Fruit fly (Drosophila melanogaster) whole organism, pupa: ENCODE results near the gene Lsd-2.
A peak's percentile ranks its signal among the peaks of the same experiment; 100 is the strongest.

Experiments
- CG10348 ChIP-seq: fragments of 200-800 bp; sonication (Bioruptor generic); IDR thresholded peaks from 2 replicates; pipeline ENCODE4 v1.3.6; 2022; ENCODE audit warnings: missing biosample characterization, missing genetic modification characterization
- CG12605 ChIP-seq: fragments of 200-800 bp; sonication (Bioruptor generic); IDR thresholded peaks from 2 replicates; pipeline ENCODE4 v1.3.6; 2022; ENCODE audit warnings: missing biosample characterization, missing genetic modification characterization
- CG13204 ChIP-seq: fragments of 200-800 bp; sonication (Bioruptor generic); optimal IDR thresholded peaks from 2 replicates; lab custom pipeline; 2018; ENCODE audit warnings: missing biosample characterization, mild to moderate bottlenecking, missing genetic modification characterization, moderate library complexity
- CG14655 ChIP-seq: fragments of 200-800 bp; sonication (Bioruptor generic); optimal IDR thresholded peaks from 3 replicates; lab custom pipeline; 2017; ENCODE audit warnings: mild to moderate bottlenecking, missing biosample characterization, missing genetic modification reagents, missing genetic modification characterization
- CG15710 ChIP-seq: fragments of 200-800 bp; sonication (Bioruptor generic); optimal IDR thresholded peaks from 2 replicates; lab custom pipeline; 2018; ENCODE audit warnings: missing biosample characterization, mild to moderate bottlenecking, missing genetic modification characterization, moderate library complexity
- CG17806 ChIP-seq: fragments of 200-800 bp; sonication (Bioruptor generic); optimal IDR thresholded peaks from 2 replicates; lab custom pipeline; 2018; ENCODE audit warnings: missing biosample characterization, mild to moderate bottlenecking, missing genetic modification characterization, moderate library complexity
- CG32121 ChIP-seq: fragments of 200-800 bp; sonication (Bioruptor generic); IDR thresholded peaks from 2 replicates; pipeline ENCODE4 v1.3.6; 2022; ENCODE audit warnings: missing biosample characterization, missing genetic modification characterization
- CG34367 ChIP-seq: fragments of 200-800 bp; sonication (Bioruptor generic); optimal IDR thresholded peaks from 2 replicates; lab custom pipeline; 2018; ENCODE audit warnings: missing biosample characterization, mild to moderate bottlenecking, missing genetic modification characterization
- CG4496 ChIP-seq: fragments of 200-800 bp; sonication (Bioruptor generic); IDR thresholded peaks from 3 replicates; pipeline ENCODE4 v1.3.6; 2022; ENCODE audit warnings: missing biosample characterization, missing genetic modification characterization
- CG8159 ChIP-seq: fragments of 200-800 bp; sonication (Bioruptor generic); optimal IDR thresholded peaks from 3 replicates; lab custom pipeline; 2018; ENCODE audit warnings: missing biosample characterization, mild to moderate bottlenecking, missing genetic modification characterization, moderate library complexity
- CG8301 ChIP-seq: fragments of 200-800 bp; sonication (Bioruptor generic); optimal IDR thresholded peaks from 2 replicates; lab custom pipeline; 2018; ENCODE audit warnings: missing biosample characterization, mild to moderate bottlenecking, missing genetic modification characterization
- CG9948 ChIP-seq: fragments of 200-800 bp; sonication (Bioruptor generic); optimal IDR thresholded peaks from 2 replicates; lab custom pipeline; 2018; ENCODE audit warnings: missing biosample characterization, mild to moderate bottlenecking, missing genetic modification characterization, moderate library complexity
- D1 ChIP-seq: fragments of 200-800 bp; sonication (Bioruptor generic); optimal IDR thresholded peaks from 2 replicates; lab custom pipeline; 2018; ENCODE audit warnings: missing biosample characterization, mild to moderate bottlenecking, missing genetic modification characterization, moderate library complexity
- EcR ChIP-seq: fragments of 200-800 bp; sonication (Bioruptor generic); optimal IDR thresholded peaks from 3 replicates; lab custom pipeline; 2019; ENCODE audit warnings: missing biosample characterization, missing genetic modification characterization, mild to moderate bottlenecking, moderate library complexity, missing genetic modification reagents
- Ets98B ChIP-seq: fragments of 200-800 bp; sonication (Bioruptor generic); IDR thresholded peaks from 2 replicates; pipeline ENCODE4 v1.3.6; 2022; ENCODE audit warnings: missing biosample characterization, missing genetic modification characterization
- Pif1A ChIP-seq: fragments of 200-800 bp; sonication (Bioruptor generic); optimal IDR thresholded peaks from 3 replicates; lab custom pipeline; 2016; ENCODE audit warnings: missing biosample characterization, missing genetic modification characterization
- Pif1B ChIP-seq: fragments of 200-800 bp; sonication (Bioruptor generic); optimal IDR thresholded peaks from 3 replicates; lab custom pipeline; 2016; ENCODE audit warnings: missing biosample characterization, missing genetic modification characterization
- Snoo ChIP-seq: fragments of 200-800 bp; sonication (Bioruptor generic); optimal IDR thresholded peaks from 3 replicates; lab custom pipeline; 2017; ENCODE audit warnings: missing biosample characterization, mild to moderate bottlenecking, missing genetic modification characterization, inconsistent platforms
- fd96Ca ChIP-seq: fragments of 200-800 bp; sonication (Bioruptor generic); IDR thresholded peaks from 3 replicates; pipeline ENCODE4 v1.3.6; 2022; ENCODE audit warnings: missing biosample characterization, missing genetic modification characterization
- gl ChIP-seq: fragments of 200-800 bp; sonication (Bioruptor generic); optimal IDR thresholded peaks from 2 replicates; lab custom pipeline; 2018; ENCODE audit warnings: missing biosample characterization, mild to moderate bottlenecking, missing genetic modification characterization
- rn ChIP-seq: fragments of 200-800 bp; sonication (Bioruptor generic); IDR thresholded peaks from 2 replicates; pipeline ENCODE4 v1.3.6; 2022; ENCODE audit warnings: missing biosample characterization, missing genetic modification characterization

The Lsd-2 gene

dm6 chrX:15078394-15078793, 2.4 kb upstream of the Lsd-2 start:
- no peak for TF ChIP-seq CG4496 (GFP tag; lab: Robert Waterston, UW)
- TF ChIP-seq CG8159 = peak; percentile 11
- TF ChIP-seq gl (tag; lab: Kevin White, UChicago) = peak; percentile 46
- TF ChIP-seq CG12605 (GFP tag; lab: Robert Waterston, UW) = peak; percentile 12; the same call in 1 of the 2 replicates

DNA sequence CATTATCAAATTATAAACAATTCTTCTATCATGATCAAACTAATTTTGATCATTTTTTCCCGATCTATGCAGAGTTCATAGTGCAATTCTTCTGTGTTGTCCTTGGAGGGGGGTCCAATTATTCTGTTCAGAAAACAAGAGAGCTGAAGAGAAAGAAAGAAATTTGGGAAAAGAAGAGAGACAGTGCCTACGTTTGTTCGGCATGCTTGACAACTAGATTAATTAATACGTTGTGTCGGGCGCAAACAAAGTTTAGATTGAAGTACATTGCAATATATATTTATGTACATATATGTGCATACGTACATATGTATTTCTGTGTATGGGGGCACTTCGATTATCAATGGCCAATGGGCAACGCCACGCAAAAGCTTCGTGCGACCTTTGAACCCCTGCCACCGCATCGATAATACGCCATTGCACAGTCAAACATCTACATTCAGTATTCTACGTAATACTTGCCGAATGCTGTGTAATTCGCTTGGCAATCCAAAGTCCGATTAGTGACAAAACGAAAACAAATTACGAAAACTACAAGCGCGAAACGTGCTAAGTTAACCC, 1.6 kb upstream of the Lsd-2 start:
- no peak for TF ChIP-seq EcR (GFP tag; lab: Kevin White, UChicago)
- peak; percentile 29 for TF ChIP-seq gl (tag; lab: Kevin White, UChicago)
- TF ChIP-seq CG10348 = no peak
- TF ChIP-seq CG4496 (GFP tag; lab: Robert Waterston, UW) = no peak
- TF ChIP-seq CG12605 (GFP tag; lab: Robert Waterston, UW) = peak; percentile 26; the same call in 1 of the 2 replicates
- peak; percentile 26; the same call in 1 of the 2 replicates for TF ChIP-seq Ets98B (GFP tag; lab: Robert Waterston, UW)
- TF ChIP-seq CG34367 (tag; lab: Kevin White, UChicago) = no peak
- no peak for TF ChIP-seq fd96Ca (GFP tag; lab: Robert Waterston, UW)

DNA sequence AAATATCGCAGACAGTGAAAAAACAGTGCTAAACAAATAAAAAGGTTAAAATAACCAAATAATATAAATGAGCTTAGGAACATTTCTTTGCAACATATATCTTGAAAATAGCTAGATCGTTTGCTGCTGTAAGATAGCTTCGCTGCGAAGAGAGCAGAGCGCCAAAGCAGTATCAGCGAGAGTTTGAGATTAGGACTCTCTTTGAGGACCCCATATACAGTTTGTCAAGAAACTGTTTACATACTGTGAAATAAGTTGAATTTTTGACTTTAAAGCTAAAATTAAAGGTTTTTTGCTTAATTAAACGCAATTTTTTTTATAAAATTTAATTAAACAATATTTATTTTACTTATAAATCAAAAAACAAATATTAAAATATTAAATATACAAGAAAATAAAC, 586 bp upstream of the Lsd-2 start:
- no peak for TF ChIP-seq gl (tag; lab: Kevin White, UChicago)
- TF ChIP-seq CG14655 (GFP tag; lab: Kevin White, UChicago) = no peak
- no peak for TF ChIP-seq CG10348
- TF ChIP-seq CG8159 = no peak
- no peak for TF ChIP-seq CG32121 (GFP tag; lab: Robert Waterston, UW)
- TF ChIP-seq rn (GFP tag; lab: Robert Waterston, UW) = no peak
- no peak for TF ChIP-seq Ets98B (GFP tag; lab: Robert Waterston, UW)
- TF ChIP-seq D1 (tag; lab: Kevin White, UChicago) = no peak
- no peak for TF ChIP-seq CG8301 (tag; lab: Kevin White, UChicago)
- TF ChIP-seq CG4496 (GFP tag; lab: Robert Waterston, UW) = no peak

- TF ChIP-seq EcR (GFP tag; lab: Kevin White, UChicago) = peak; percentile 76
- TF ChIP-seq CG10348 = no peak
- no peak for TF ChIP-seq CG15710 (tag; lab: Kevin White, UChicago)
- TF ChIP-seq CG34367 (tag; lab: Kevin White, UChicago) = no peak
- no peak for TF ChIP-seq CG14655 (GFP tag; lab: Kevin White, UChicago)
- TF ChIP-seq, all 21 proteins: peak for 1
Measured at dm6 chrX:15075485-15076037, 459 bp downstream of the Lsd-2 start.

DNA sequence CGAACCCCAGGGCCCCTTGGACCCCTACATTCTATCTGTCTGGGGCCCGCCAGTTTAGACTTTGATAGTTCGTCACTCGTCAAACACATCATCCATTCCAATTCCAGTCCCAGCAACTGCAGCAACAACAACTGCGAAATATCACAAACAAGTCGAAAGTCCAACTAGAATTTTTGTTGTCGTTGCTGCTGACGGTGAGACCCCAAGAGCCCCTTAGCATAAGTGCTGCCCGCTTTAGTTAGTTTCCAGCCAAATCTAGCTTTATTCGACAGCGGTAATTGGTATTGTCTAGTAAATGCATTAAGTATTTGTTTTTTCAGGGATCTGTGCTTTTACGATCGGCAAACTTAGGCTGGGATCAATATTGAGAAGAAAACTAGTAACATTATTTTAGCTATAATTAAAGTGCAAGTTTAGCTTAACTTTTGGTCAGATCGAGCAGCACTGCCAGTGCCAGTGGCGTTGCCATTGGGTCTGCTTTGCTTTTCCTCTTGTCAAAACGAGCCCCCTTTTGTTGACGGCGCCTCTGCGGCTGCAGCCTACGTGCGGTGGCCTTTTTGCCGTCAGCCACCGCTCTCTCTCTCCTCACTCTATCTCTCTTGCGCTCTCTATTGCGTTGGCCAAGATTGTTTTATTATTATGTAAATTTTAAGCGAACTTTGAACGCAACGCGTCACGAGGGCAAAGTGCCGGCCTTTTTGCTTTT, 1.2 kb downstream of the Lsd-2 start:
- TF ChIP-seq Ets98B (GFP tag; lab: Robert Waterston, UW) = peak; percentile 87
- peak; percentile 88 for TF ChIP-seq CG8301 (tag; lab: Kevin White, UChicago)
- TF ChIP-seq CG8159 = peak; percentile 84
- peak; percentile 82 for TF ChIP-seq CG34367 (tag; lab: Kevin White, UChicago)
- TF ChIP-seq CG9948 = peak; percentile 74
- TF ChIP-seq D1 (tag; lab: Kevin White, UChicago) = peak; percentile 61
- peak; percentile 91 for TF ChIP-seq fd96Ca (GFP tag; lab: Robert Waterston, UW)
- TF ChIP-seq CG32121 (GFP tag; lab: Robert Waterston, UW) = peak; percentile 92
- peak; percentile 62 for TF ChIP-seq CG17806 (tag; lab: Kevin White, UChicago)
- peak; percentile 81 for TF ChIP-seq CG15710 (tag; lab: Kevin White, UChicago)
- peak; percentile 91 for TF ChIP-seq CG4496 (GFP tag; lab: Robert Waterston, UW)
- no peak; the same call in 1 of the 2 replicates for TF ChIP-seq CG10348
- peak; percentile 88 for TF ChIP-seq gl (tag; lab: Kevin White, UChicago)
- TF ChIP-seq Pif1A (GFP tag; lab: Kevin White, UChicago) = peak; percentile 90
- peak; percentile 79 for TF ChIP-seq Pif1B
- TF ChIP-seq EcR (GFP tag; lab: Kevin White, UChicago) = peak; percentile 51
- peak; percentile 69 for TF ChIP-seq CG12605 (GFP tag; lab: Robert Waterston, UW)
- peak; percentile 91 for TF ChIP-seq CG14655 (GFP tag; lab: Kevin White, UChicago)
- peak; percentile 81 for TF ChIP-seq CG13204 (GFP tag; lab: Kevin White, UChicago)
- peak; percentile 71 for TF ChIP-seq Snoo (tag; lab: Kevin White, UChicago)
- peak; percentile 67 for TF ChIP-seq rn (GFP tag; lab: Robert Waterston, UW)

DNA sequence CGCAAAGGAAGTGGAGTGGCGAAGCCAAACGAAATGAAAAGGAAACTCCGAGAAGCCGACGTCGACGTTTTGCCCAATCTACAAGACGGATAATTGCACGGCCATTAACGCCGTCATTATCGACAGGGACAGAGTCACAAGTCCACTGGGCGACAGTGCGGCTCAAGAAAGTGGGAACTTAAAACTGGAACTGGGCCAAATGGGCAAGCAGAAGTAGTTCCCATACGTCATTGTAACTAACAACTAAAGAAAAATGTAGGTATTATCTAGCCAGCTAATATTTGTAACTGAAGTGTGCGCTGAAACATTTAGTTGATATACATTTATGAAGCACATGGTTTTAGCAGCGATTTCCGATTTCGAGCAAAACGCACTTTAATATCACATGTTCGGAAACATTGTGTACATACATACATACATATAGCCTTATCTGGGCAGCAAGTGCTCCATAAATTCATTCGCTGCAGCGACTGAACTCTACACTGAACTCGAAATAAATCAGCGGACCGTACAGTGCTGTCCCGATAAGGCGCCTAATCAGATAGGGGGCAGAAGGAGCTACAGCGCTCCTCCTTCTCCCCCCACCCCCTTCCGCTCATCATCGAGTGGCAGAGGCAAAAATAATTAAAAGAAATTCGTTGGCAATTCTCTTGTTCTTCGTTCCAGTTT, 5.1 kb downstream of the Lsd-2 start:
- peak; percentile 25 for TF ChIP-seq CG8301 (tag; lab: Kevin White, UChicago)
- peak; percentile 23 for TF ChIP-seq gl (tag; lab: Kevin White, UChicago)
- TF ChIP-seq CG8159 = peak; percentile 37
- TF ChIP-seq fd96Ca (GFP tag; lab: Robert Waterston, UW) = peak; percentile 29; the same call in 1 of the 3 replicates
- TF ChIP-seq Ets98B (GFP tag; lab: Robert Waterston, UW) = peak; percentile 37; the same call in 1 of the 2 replicates
- TF ChIP-seq Pif1A (GFP tag; lab: Kevin White, UChicago) = peak; percentile 43
- no peak for TF ChIP-seq Pif1B
- TF ChIP-seq CG13204 (GFP tag; lab: Kevin White, UChicago) = no peak
- TF ChIP-seq CG14655 (GFP tag; lab: Kevin White, UChicago) = peak; percentile 11
- peak; percentile 15 for TF ChIP-seq Snoo (tag; lab: Kevin White, UChicago)
- TF ChIP-seq EcR (GFP tag; lab: Kevin White, UChicago) = peak; percentile 62
- TF ChIP-seq CG15710 (tag; lab: Kevin White, UChicago) = peak; percentile 29
- no peak for TF ChIP-seq CG17806 (tag; lab: Kevin White, UChicago)
- no peak for TF ChIP-seq CG32121 (GFP tag; lab: Robert Waterston, UW)
- peak; percentile 12 for TF ChIP-seq CG34367 (tag; lab: Kevin White, UChicago)
- TF ChIP-seq, all 21 proteins: peak for 11
